Worm (Caenorhabditis elegans) whole organism, mixed stage, embryonic: Measurements from ENCODE around the gene C35C5.10.

Experiments
- M03D4.4 ChIP-seq: sonication (generic microtip); optimal IDR thresholded peaks from 2 replicates; lab custom pipeline; 2017; ENCODE audit warnings: mild to moderate bottlenecking, missing genetic modification characterization, missing compliant biosample characterization
- bed-3 ChIP-seq: fragments of 200-800 bp; sonication (Bioruptor generic); optimal IDR thresholded peaks from 3 replicates; lab custom pipeline; 2018; ENCODE audit warnings: mild to moderate bottlenecking, missing genetic modification characterization, moderate library complexity, missing compliant biosample characterization
- ceh-39 ChIP-seq: fragments of 150-350 bp; optimal IDR thresholded peaks from 2 replicates; lab custom pipeline; 2014; ENCODE audit warnings: missing biosample characterization, missing genetic modification characterization
- ceh-83 ChIP-seq: fragments of 200-800 bp; sonication (Bioruptor generic); optimal IDR thresholded peaks from 2 replicates; lab custom pipeline; 2018; ENCODE audit warnings: mild to moderate bottlenecking, missing genetic modification characterization, missing compliant biosample characterization
- ces-1 ChIP-seq: fragments of 150-350 bp; optimal IDR thresholded peaks from 2 replicates; lab custom pipeline; 2014; ENCODE audit warnings: missing biosample characterization, missing genetic modification reagents, missing genetic modification characterization
- cnd-1 ChIP-seq: fragments of 200-800 bp; sonication (Bioruptor generic); optimal IDR thresholded peaks from 2 replicates; lab custom pipeline; 2018; ENCODE audit warnings: mild to moderate bottlenecking, missing genetic modification characterization, missing compliant biosample characterization
- drap-1 ChIP-seq: fragments of 200-800 bp; sonication (Bioruptor generic); optimal IDR thresholded peaks from 3 replicates; lab custom pipeline; 2018; ENCODE audit warnings: mild to moderate bottlenecking, missing genetic modification characterization, missing compliant biosample characterization
- elt-3 ChIP-seq: fragments of 150-350 bp; optimal IDR thresholded peaks from 2 replicates; lab custom pipeline; 2014; ENCODE audit warnings: missing biosample characterization, missing genetic modification characterization
- flh-1 ChIP-seq: fragments of 200-800 bp; sonication (Bioruptor generic); optimal IDR thresholded peaks from 2 replicates; lab custom pipeline; 2018; ENCODE audit warnings: mild to moderate bottlenecking, missing genetic modification characterization, moderate library complexity, missing compliant biosample characterization
- ham-2 ChIP-seq: fragments of 200-800 bp; sonication (Bioruptor generic); optimal IDR thresholded peaks from 2 replicates; lab custom pipeline; 2018; ENCODE audit warnings: mild to moderate bottlenecking, missing genetic modification characterization, missing compliant biosample characterization
- hlh-1 ChIP-seq: fragments of 150-350 bp; optimal IDR thresholded peaks from 2 replicates; lab custom pipeline; 2014; ENCODE audit warnings: missing biosample characterization, missing genetic modification reagents, missing genetic modification characterization
- lin-13 ChIP-seq: fragments of 150-350 bp; optimal IDR thresholded peaks from 2 replicates; lab custom pipeline; 2014; ENCODE audit warnings: missing biosample characterization, missing genetic modification characterization
- lin-32 ChIP-seq: fragments of 200-800 bp; sonication (Bioruptor generic); optimal IDR thresholded peaks from 2 replicates; lab custom pipeline; 2018; ENCODE audit warnings: mild to moderate bottlenecking, missing genetic modification characterization, missing compliant biosample characterization
- lsy-2 ChIP-seq: fragments of 150-350 bp; optimal IDR thresholded peaks from 2 replicates; lab custom pipeline; 2014; ENCODE audit warnings: missing biosample characterization, missing genetic modification characterization
- mab-5 ChIP-seq: fragments of 150-350 bp; optimal IDR thresholded peaks from 2 replicates; lab custom pipeline; 2014; ENCODE audit warnings: missing biosample characterization, missing genetic modification characterization
- mep-1 ChIP-seq: fragments of 150-350 bp; optimal IDR thresholded peaks from 2 replicates; lab custom pipeline; 2017; ENCODE audit warnings: missing biosample characterization, missing genetic modification reagents, missing genetic modification characterization, inconsistent platforms
- mls-2 ChIP-seq: sonication (generic microtip); optimal IDR thresholded peaks from 2 replicates; lab custom pipeline; 2016; ENCODE audit warnings: mild to moderate bottlenecking, missing genetic modification characterization, moderate library complexity, missing compliant biosample characterization
- nhr-12 ChIP-seq: fragments of 150-350 bp; optimal IDR thresholded peaks from 2 replicates; lab custom pipeline; 2014; ENCODE audit warnings: missing biosample characterization, missing genetic modification characterization
- nhr-2 ChIP-seq: fragments of 150-350 bp; optimal IDR thresholded peaks from 2 replicates; lab custom pipeline; 2014; ENCODE audit warnings: missing biosample characterization, missing genetic modification characterization
- nhr-237 ChIP-seq: fragments of 150-350 bp; optimal IDR thresholded peaks from 2 replicates; lab custom pipeline; 2014; ENCODE audit warnings: missing biosample characterization, missing genetic modification characterization
- nhr-28 ChIP-seq: fragments of 150-350 bp; optimal IDR thresholded peaks from 2 replicates; lab custom pipeline; 2014; ENCODE audit warnings: missing biosample characterization, missing genetic modification characterization
- pha-4 ChIP-seq: fragments of 150-350 bp; optimal IDR thresholded peaks from 2 replicates; lab custom pipeline; 2018; ENCODE audit warnings: missing biosample characterization, missing genetic modification reagents, missing genetic modification characterization
- snpc-4 ChIP-seq: fragments of 150-350 bp; optimal IDR thresholded peaks from 2 replicates; lab custom pipeline; 2014; ENCODE audit warnings: missing biosample characterization, missing genetic modification characterization
- sptf-1 ChIP-seq: sonication (generic microtip); optimal IDR thresholded peaks from 2 replicates; lab custom pipeline; 2017; ENCODE audit warnings: mild to moderate bottlenecking, missing genetic modification characterization, moderate library complexity, missing compliant biosample characterization
- tbx-8 ChIP-seq: fragments of 200-800 bp; sonication (Bioruptor generic); optimal IDR thresholded peaks from 2 replicates; lab custom pipeline; 2018; ENCODE audit warnings: mild to moderate bottlenecking, missing genetic modification characterization, moderate library complexity, missing compliant biosample characterization
- unc-39 ChIP-seq: fragments of 150-350 bp; optimal IDR thresholded peaks from 2 replicates; lab custom pipeline; 2014; ENCODE audit warnings: missing biosample characterization, missing genetic modification characterization
- unc-62 ChIP-seq: fragments of 150-350 bp; optimal IDR thresholded peaks from 2 replicates; lab custom pipeline; 2014; ENCODE audit warnings: missing biosample characterization, missing genetic modification reagents, missing genetic modification characterization
- zip-8 ChIP-seq: fragments of 150-350 bp; optimal IDR thresholded peaks from 2 replicates; lab custom pipeline; 2014; ENCODE audit warnings: missing biosample characterization, missing genetic modification characterization

Gene C35C5.10

ce11 chrX:11547442-11548023 lies 8.5 kb upstream of the C35C5.10 start:
- peak; percentile 40 for TF ChIP-seq unc-62 (GFP tag; lab: Kevin White, UChicago)
- TF ChIP-seq mep-1 (tag; lab: Kevin White, UChicago), result no peak

- TF ChIP-seq drap-1 (GFP tag; lab: Kevin White, UChicago), result no peak
- TF ChIP-seq cnd-1 (tag; lab: Kevin White, UChicago), result no peak
- no peak for TF ChIP-seq bed-3 (GFP tag; lab: Kevin White, UChicago)
- no peak for TF ChIP-seq nhr-2 (tag; lab: Kevin White, UChicago)
- TF ChIP-seq lin-32 (GFP tag; lab: Kevin White, UChicago), result no peak
- no peak for TF ChIP-seq mls-2 (tag; lab: Kevin White, UChicago)
- no peak for TF ChIP-seq mep-1 (tag; lab: Kevin White, UChicago)
Observed at ce11 chrX:11548308-11548707, 7.7 kb upstream of the C35C5.10 start, which contains the start of gene mig-2. mig-2 (plus strand) TSS chrX:11548608.

ce11 chrX:11551808-11552207 lies 4.2 kb upstream of the C35C5.10 start:
- no peak for TF ChIP-seq zip-8 (tag; lab: Kevin White, UChicago)
- TF ChIP-seq sptf-1 (tag; lab: Kevin White, UChicago), result no peak
- no peak for TF ChIP-seq bed-3 (GFP tag; lab: Kevin White, UChicago)
- TF ChIP-seq nhr-12, result no peak
- TF ChIP-seq M03D4.4 (tag; lab: Kevin White, UChicago), result no peak
- no peak for TF ChIP-seq nhr-28 (tag; lab: Kevin White, UChicago)
- no peak for TF ChIP-seq tbx-8
- TF ChIP-seq nhr-2 (tag; lab: Kevin White, UChicago), result no peak
- TF ChIP-seq ham-2 (GFP tag; lab: Kevin White, UChicago), result no peak
- no peak for TF ChIP-seq drap-1 (GFP tag; lab: Kevin White, UChicago)
- no peak for TF ChIP-seq mep-1 (tag; lab: Kevin White, UChicago)
- TF ChIP-seq elt-3, result no peak
- no peak for TF ChIP-seq snpc-4 (tag; lab: Kevin White, UChicago)
- no peak for TF ChIP-seq ces-1 (GFP tag; lab: Kevin White, UChicago)
- TF ChIP-seq unc-39 (tag; lab: Kevin White, UChicago), result no peak
- no peak for TF ChIP-seq flh-1 (GFP tag; lab: Kevin White, UChicago)
- TF ChIP-seq ceh-39 (tag; lab: Kevin White, UChicago), result no peak
- no peak for TF ChIP-seq mab-5 (tag; lab: Kevin White, UChicago)
- no peak for TF ChIP-seq lin-13
- TF ChIP-seq cnd-1 (tag; lab: Kevin White, UChicago), result no peak

ce11 chrX:11552879-11553278 lies 3.2 kb upstream of the C35C5.10 start:
- TF ChIP-seq nhr-2 (tag; lab: Kevin White, UChicago), result no peak
- peak; percentile 80 for TF ChIP-seq ces-1 (GFP tag; lab: Kevin White, UChicago)

- TF ChIP-seq drap-1 (GFP tag; lab: Kevin White, UChicago) (no peak), unc-62 (GFP tag; lab: Kevin White, UChicago) (no peak), snpc-4 (tag; lab: Kevin White, UChicago) (no peak), ces-1 (GFP tag; lab: Kevin White, UChicago) (peak; percentile 69), ceh-83 (GFP tag; lab: Kevin White, UChicago) (no peak), nhr-28 (tag; lab: Kevin White, UChicago) (no peak), nhr-12 (no peak), lsy-2 (no peak)
Observed at ce11 chrX:11554522-11554921, 1.5 kb upstream of the C35C5.10 start.

- TF ChIP-seq lin-32 (GFP tag; lab: Kevin White, UChicago) (no peak), zip-8 (tag; lab: Kevin White, UChicago) (no peak), elt-3 (no peak), mep-1 (tag; lab: Kevin White, UChicago) (no peak), ceh-83 (GFP tag; lab: Kevin White, UChicago) (no peak)
Observed at ce11 chrX:11555046-11555445, 998 bp upstream of the C35C5.10 start.

ce11 chrX:11555527-11556137 lies 412 bp upstream of the C35C5.10 start:
- no peak for TF ChIP-seq ham-2 (GFP tag; lab: Kevin White, UChicago)
- TF ChIP-seq mls-2 (tag; lab: Kevin White, UChicago), result no peak
- no peak for TF ChIP-seq pha-4 (tag; lab: Kevin White, UChicago)
- no peak for TF ChIP-seq zip-8 (tag; lab: Kevin White, UChicago)
- TF ChIP-seq cnd-1 (tag; lab: Kevin White, UChicago), result no peak
- no peak for TF ChIP-seq bed-3 (GFP tag; lab: Kevin White, UChicago)
- TF ChIP-seq flh-1 (GFP tag; lab: Kevin White, UChicago), result no peak
- no peak for TF ChIP-seq sptf-1 (tag; lab: Kevin White, UChicago)
- no peak for TF ChIP-seq nhr-237 (tag; lab: Kevin White, UChicago)
- TF ChIP-seq lin-32 (GFP tag; lab: Kevin White, UChicago), result no peak
- TF ChIP-seq hlh-1 (tag; lab: Kevin White, UChicago), result no peak
- TF ChIP-seq elt-3, result no peak
- no peak for TF ChIP-seq lsy-2
- no peak for TF ChIP-seq unc-62 (GFP tag; lab: Kevin White, UChicago)
